Worm (Caenorhabditis elegans): ENCODE results near the gene adm-4.

ce11 chrX:7823108-7823704, 25.1 kb upstream of the adm-4 start, which contains the start of gene eef-1A.2:
- TF ChIP-seq F13H6.1 (tag; optimal IDR thresholded peaks at IDR 0.05) (peak; percentile 95), nhr-10 (tag; optimal IDR thresholded peaks at IDR 0.05) (peak; percentile 66), snpc-4 (tag; optimal IDR thresholded peaks at IDR 0.05) (peak; percentile 67), unc-62 (GFP tag; optimal IDR thresholded peaks at IDR 0.05) (peak; percentile 23), ama-1 (optimal IDR thresholded peaks at IDR 0.05) (peak; percentile 85), ztf-11 (tag; optimal IDR thresholded peaks at IDR 0.05) (no peak), unc-39 (tag; optimal IDR thresholded peaks at IDR 0.05) (no peak), crh-2 (tag; optimal IDR thresholded peaks at IDR 0.05) (peak; percentile 97), ztf-4 (tag; optimal IDR thresholded peaks at IDR 0.05) (peak; percentile 87), nhr-12 (tag; optimal IDR thresholded peaks at IDR 0.05) (no peak), nhr-25 (tag; optimal IDR thresholded peaks at IDR 0.05) (peak; percentile 91), egl-27 (tag; optimal IDR thresholded peaks at IDR 0.05) (peak; percentile 96), lin-11 (tag; optimal IDR thresholded peaks at IDR 0.05) (peak; percentile 99), elt-1 (tag; optimal IDR thresholded peaks at IDR 0.05) (no peak)
